Worm (Caenorhabditis elegans) whole organism, L4 larva: ENCODE measurements around the gene C04E7.5.

Experiments
- F26F4.8 ChIP-seq: fragments of 200-800 bp; sonication (Bioruptor generic); conservative IDR thresholded peaks from 2 replicates; pipeline ENCODE4 v1.3.6; 2022; ENCODE audit warnings: missing genetic modification characterization, missing compliant biosample characterization
- F37D6.2 ChIP-seq: sonication (generic microtip); optimal IDR thresholded peaks from 2 replicates; lab custom pipeline; 2016; ENCODE audit warnings: mild to moderate bottlenecking, missing genetic modification characterization, missing compliant biosample characterization
- F49E8.2 ChIP-seq: sonication (generic microtip); optimal IDR thresholded peaks from 2 replicates; lab custom pipeline; 2016; ENCODE audit warnings: missing compliant biosample characterization, mild to moderate bottlenecking, missing genetic modification characterization, borderline replicate concordance
- T20F7.1 ChIP-seq: fragments of 200-800 bp; sonication (Bioruptor generic); optimal IDR thresholded peaks from 2 replicates; lab custom pipeline; 2018; ENCODE audit warnings: mild to moderate bottlenecking, missing genetic modification characterization, missing compliant biosample characterization
- Y105C5A.15 ChIP-seq: fragments of 200-800 bp; sonication (Bioruptor generic); IDR thresholded peaks from 2 replicates; pipeline ENCODE4 v1.3.6; 2022; ENCODE audit warnings: missing genetic modification characterization, missing compliant biosample characterization
- ZK337.2 ChIP-seq: fragments of 200-800 bp; sonication (Bioruptor generic); IDR thresholded peaks from 2 replicates; pipeline ENCODE4 v1.3.6; 2022; ENCODE audit warnings: missing genetic modification reagents, missing genetic modification characterization, missing compliant biosample characterization
- aha-1 ChIP-seq: fragments of 150-350 bp; peaks from one replicate; lab custom pipeline; 2014; ENCODE audit warnings: missing biosample characterization, missing genetic modification characterization
- aly-2 ChIP-seq: sonication (generic microtip); optimal IDR thresholded peaks from 2 replicates; lab custom pipeline; 2018; ENCODE audit warnings: missing biosample characterization, missing genetic modification characterization
- ceh-20 ChIP-seq: fragments of 200-800 bp; sonication (Bioruptor generic); IDR thresholded peaks from 2 replicates; pipeline ENCODE4 v1.3.6; 2022; ENCODE audit warnings: missing genetic modification reagents, missing genetic modification characterization, missing compliant biosample characterization
- ceh-82 ChIP-seq: sonication (generic microtip); optimal IDR thresholded peaks from 2 replicates; lab custom pipeline; 2017; ENCODE audit warnings: missing biosample characterization, missing genetic modification characterization
- daf-16 ChIP-seq, 3 experiments: sonication (generic microtip); optimal IDR thresholded peaks; 2 replicates each; lab custom pipeline; 2016 to 2017; ENCODE audit warnings: missing genetic modification characterization in 3 of 3, missing genetic modification reagents in 3 of 3, mild to moderate bottlenecking in 2 of 3, missing compliant biosample characterization in 2 of 3, missing biosample characterization in 1 of 3, moderate library complexity in 1 of 3
- daf-8 ChIP-seq: fragments of 200-800 bp; sonication (Bioruptor generic); IDR thresholded peaks from 2 replicates; pipeline ENCODE4 v1.3.6; 2022; ENCODE audit warnings: missing genetic modification characterization, missing compliant biosample characterization
- dmd-6 ChIP-seq: fragments of 200-800 bp; sonication (Bioruptor generic); IDR thresholded peaks from 2 replicates; pipeline ENCODE4 v1.3.6; 2022; ENCODE audit warnings: missing genetic modification reagents, missing genetic modification characterization, missing compliant biosample characterization
- dmd-9 ChIP-seq: fragments of 200-800 bp; sonication (Bioruptor generic); IDR thresholded peaks from 2 replicates; pipeline ENCODE4 v1.3.6; 2022; ENCODE audit warnings: missing genetic modification reagents, missing genetic modification characterization, missing compliant biosample characterization
- dpl-1 ChIP-seq: fragments of 150-350 bp; optimal IDR thresholded peaks from 2 replicates; lab custom pipeline; 2014; ENCODE audit warnings: missing biosample characterization, missing genetic modification reagents, missing genetic modification characterization
- duxl-1 ChIP-seq: sonication (generic microtip); optimal IDR thresholded peaks from 2 replicates; lab custom pipeline; 2016; ENCODE audit warnings: mild to moderate bottlenecking, missing genetic modification characterization, moderate library complexity, missing compliant biosample characterization; ENCODE audit not compliant: poor library complexity
- dve-1 ChIP-seq: sonication (generic microtip); optimal IDR thresholded peaks from 2 replicates; lab custom pipeline; 2017; ENCODE audit warnings: antibody characterized with exemption, mild to moderate bottlenecking, missing genetic modification characterization, missing compliant biosample characterization; ENCODE audit not compliant: insufficient read depth
- egl-43 ChIP-seq: fragments of 200-800 bp; sonication (Bioruptor generic); IDR thresholded peaks from 2 replicates; pipeline ENCODE4 v1.3.6; 2022; ENCODE audit warnings: missing genetic modification reagents, missing genetic modification characterization, missing compliant biosample characterization
- fkh-10 ChIP-seq: fragments of 150-350 bp; optimal IDR thresholded peaks from 2 replicates; lab custom pipeline; 2014; ENCODE audit warnings: missing biosample characterization, missing genetic modification reagents, missing genetic modification characterization
- fos-1 ChIP-seq: fragments of 150-350 bp; optimal IDR thresholded peaks from 2 replicates; lab custom pipeline; 2014; ENCODE audit warnings: missing biosample characterization, missing genetic modification characterization
- gei-8 ChIP-seq: fragments of 200-800 bp; sonication (Bioruptor generic); optimal IDR thresholded peaks from 2 replicates; lab custom pipeline; 2018; ENCODE audit warnings: mild to moderate bottlenecking, missing genetic modification characterization, missing compliant biosample characterization
- hif-1 ChIP-seq, 2 experiments: sonication (generic microtip); optimal IDR thresholded peaks; 2 replicates each; lab custom pipeline; 2016 to 2017; ENCODE audit warnings: missing compliant biosample characterization in 2 of 2, missing genetic modification characterization in 2 of 2, missing genetic modification reagents in 2 of 2, missing genotype in 2 of 2, mild to moderate bottlenecking in 1 of 2
- hlh-11 ChIP-seq: fragments of 200-800 bp; sonication (Bioruptor generic); optimal IDR thresholded peaks from 2 replicates; lab custom pipeline; 2018; ENCODE audit warnings: mild to moderate bottlenecking, missing genetic modification characterization, missing compliant biosample characterization
- hlh-30 ChIP-seq: sonication (generic microtip); optimal IDR thresholded peaks from 2 replicates; lab custom pipeline; 2017; ENCODE audit warnings: antibody characterized with exemption, mild to moderate bottlenecking, missing genetic modification characterization, missing compliant biosample characterization; ENCODE audit not compliant: insufficient read depth
- hmg-1.1 ChIP-seq: fragments of 200-800 bp; sonication (Bioruptor generic); IDR thresholded peaks from 2 replicates; pipeline ENCODE4 v1.3.6; 2022; ENCODE audit warnings: missing genetic modification reagents, missing genetic modification characterization, missing compliant biosample characterization
- lin-1 ChIP-seq: fragments of 200-800 bp; sonication (Bioruptor generic); IDR thresholded peaks from 2 replicates; pipeline ENCODE4 v1.3.6; 2022; ENCODE audit warnings: missing genetic modification reagents, missing genetic modification characterization, missing compliant biosample characterization
- lin-38 ChIP-seq: fragments of 200-800 bp; sonication (Bioruptor generic); IDR thresholded peaks from 2 replicates; pipeline ENCODE4 v1.3.6; 2022; ENCODE audit warnings: missing genetic modification reagents, missing genetic modification characterization, missing compliant biosample characterization
- lsy-2 ChIP-seq, 2 experiments: fragments of 150-350 bp in 1 of 2; sonication (generic microtip) in 1 of 2; optimal IDR thresholded peaks; 2 replicates each; lab custom pipeline; 2014 to 2017; ENCODE audit warnings: missing biosample characterization in 2 of 2, missing genetic modification characterization in 2 of 2
- madf-9 ChIP-seq: fragments of 200-800 bp; sonication (Bioruptor generic); conservative IDR thresholded peaks from 2 replicates; pipeline ENCODE4 v1.3.6; 2022; ENCODE audit warnings: missing genetic modification reagents, missing genetic modification characterization, missing compliant biosample characterization
- mdl-1 ChIP-seq, 2 experiments: fragments of 150-350 bp in 1 of 2; sonication (generic microtip) in 1 of 2; optimal IDR thresholded peaks; 2 replicates each; lab custom pipeline; 2014 to 2017; ENCODE audit warnings: missing biosample characterization in 2 of 2, missing genetic modification characterization in 2 of 2
- mep-1 ChIP-seq: fragments of 150-350 bp; sonication (generic microtip); optimal IDR thresholded peaks from 3 replicates; lab custom pipeline; 2014; ENCODE audit warnings: missing biosample characterization, missing genetic modification characterization
- nhr-11 ChIP-seq: fragments of 150-350 bp; optimal IDR thresholded peaks from 2 replicates; lab custom pipeline; 2014; ENCODE audit warnings: missing biosample characterization, missing genetic modification characterization
- nhr-237 ChIP-seq: sonication (generic microtip); optimal IDR thresholded peaks from 2 replicates; lab custom pipeline; 2017; ENCODE audit warnings: missing biosample characterization, missing genetic modification characterization
- nhr-28 ChIP-seq: fragments of 150-350 bp; optimal IDR thresholded peaks from 2 replicates; lab custom pipeline; 2014; ENCODE audit warnings: missing biosample characterization, missing genetic modification characterization
- php-3 ChIP-seq: fragments of 200-800 bp; sonication (Bioruptor generic); IDR thresholded peaks from 2 replicates; pipeline ENCODE4 v1.3.6; 2022; ENCODE audit warnings: missing genetic modification reagents, missing genetic modification characterization, missing compliant biosample characterization
- rbr-2 ChIP-seq: sonication (generic microtip); optimal IDR thresholded peaks from 2 replicates; lab custom pipeline; 2016; ENCODE audit warnings: missing genotype, missing genetic modification characterization, missing compliant biosample characterization
- sdz-12 ChIP-seq: fragments of 200-800 bp; sonication (Bioruptor generic); optimal IDR thresholded peaks from 2 replicates; lab custom pipeline; 2018; ENCODE audit warnings: mild to moderate bottlenecking, missing genetic modification characterization, missing compliant biosample characterization
- set-16 ChIP-seq: fragments of 200-800 bp; sonication (Bioruptor generic); IDR thresholded peaks from 2 replicates; pipeline ENCODE4 v1.3.6; 2022; ENCODE audit warnings: missing genetic modification reagents, missing genetic modification characterization, missing compliant biosample characterization
- tag-97 ChIP-seq: fragments of 200-800 bp; sonication (Bioruptor generic); IDR thresholded peaks from 2 replicates; pipeline ENCODE4 v1.3.6; 2022; ENCODE audit warnings: missing genetic modification characterization, missing compliant biosample characterization
- unc-62 ChIP-seq, 3 experiments: fragments of 150-350 bp in 1 of 3; sonication (generic microtip); optimal IDR thresholded peaks in 2 of 3; peaks in 1 of 3; 1 replicate in 1 of 3; 2 replicates in 2 of 3; lab custom pipeline; 2014 to 2017; ENCODE audit warnings: missing biosample characterization in 3 of 3, missing genetic modification characterization in 3 of 3, missing genetic modification reagents in 3 of 3, missing genotype in 1 of 3
- vab-7 ChIP-seq: fragments of 200-800 bp; sonication (Bioruptor generic); IDR thresholded peaks from 2 replicates; pipeline ENCODE4 v1.3.6; 2022; ENCODE audit warnings: missing genetic modification reagents, missing genetic modification characterization, missing compliant biosample characterization
- zip-11 ChIP-seq: fragments of 200-800 bp; sonication (Bioruptor generic); IDR thresholded peaks from 2 replicates; pipeline ENCODE4 v1.3.6; 2022; ENCODE audit warnings: missing genetic modification characterization, missing compliant biosample characterization

Gene C04E7.5

DNA sequence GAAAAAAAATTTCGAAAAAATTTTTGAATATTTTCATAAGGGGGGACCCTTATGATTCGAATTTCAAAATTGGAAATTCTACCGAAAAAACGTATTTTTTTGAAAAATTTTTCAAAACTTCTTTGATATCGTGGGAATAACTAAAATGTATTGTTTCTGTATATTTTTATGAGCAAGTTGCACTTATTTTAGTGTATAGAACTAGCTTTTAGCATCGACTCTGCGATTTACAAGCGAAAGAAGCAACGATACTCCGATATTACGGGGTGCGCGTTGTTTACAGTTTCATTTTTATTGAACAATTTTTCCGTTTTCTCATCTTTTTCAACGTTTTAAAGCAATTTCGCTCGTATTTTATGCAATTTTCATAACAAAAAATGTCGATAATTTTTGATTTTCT is 38.4 kb upstream of the C04E7.5 start, which contains the start of gene M02E1.3:
Gene M02E1.3 (plus strand): TSS at position 301 of the 400 bp plus-strand sequence.
- peak; percentile 54 for TF ChIP-seq T20F7.1 (GFP tag; lab: Kevin White, UChicago)

DNA sequence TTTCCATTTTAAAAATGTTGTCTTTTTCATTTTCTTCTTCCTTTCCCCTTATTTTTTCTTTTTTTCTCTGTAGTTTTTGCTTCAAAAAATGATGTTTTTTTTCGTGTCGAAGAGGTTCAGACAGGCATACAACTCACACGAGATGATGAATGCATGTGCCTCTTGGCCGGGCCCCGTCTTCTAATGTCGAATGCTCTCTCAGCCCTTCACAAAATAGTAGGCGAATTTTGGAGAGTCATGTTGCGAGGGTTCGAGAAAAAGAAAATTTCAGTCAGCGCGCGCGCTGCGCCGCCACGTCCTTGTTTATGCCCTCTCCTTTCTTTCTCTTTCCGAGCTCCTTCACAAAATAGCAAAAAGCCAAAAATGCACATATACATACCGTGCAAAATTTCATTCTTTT is 36.6 kb upstream of the C04E7.5 start:
- TF ChIP-seq hmg-1.1 (GFP tag; lab: Robert Waterston, UW) (peak; percentile 81), lin-38 (GFP tag; lab: Robert Waterston, UW) (peak; percentile 39; the same call in 1 of the 2 replicates), dve-1 (tag; lab: Kevin White, UChicago) (peak; percentile 59), aha-1 (tag; lab: Kevin White, UChicago) (peak; percentile 84), T20F7.1 (GFP tag; lab: Kevin White, UChicago) (peak; percentile 35), zip-11 (GFP tag; lab: Robert Waterston, UW) (no peak), hlh-11 (peak; percentile 68), lsy-2 (tag; optimal IDR thresholded peaks at IDR 0.05; lab: Kevin White, UChicago) (peak; percentile 35 to 77), ceh-82 (tag; lab: Kevin White, UChicago) (no peak), set-16 (GFP tag; lab: Robert Waterston, UW) (peak; percentile 33; the same call in 1 of the 2 replicates), dmd-6 (GFP tag; lab: Robert Waterston, UW) (peak; percentile 32), lin-1 (GFP tag; lab: Robert Waterston, UW) (peak; percentile 28; the same call in 1 of the 2 replicates), mep-1 (tag; lab: Kevin White, UChicago) (peak; percentile 79), egl-43 (GFP tag; lab: Robert Waterston, UW) (peak; percentile 49; the same call in 1 of the 2 replicates), mdl-1 (tag; optimal IDR thresholded peaks at IDR 0.05; lab: Kevin White, UChicago) (peak; percentile 90 to 97), dmd-9 (GFP tag; lab: Robert Waterston, UW) (0 out of 2 replicates have a peak, but pooled peaks have one; percentile 39), F37D6.2 (tag; lab: Kevin White, UChicago) (peak; percentile 9), ceh-20 (GFP tag; lab: Robert Waterston, UW) (0 out of 2 replicates have a peak, but pooled peaks have one; percentile 43), fkh-10 (peak; percentile 87), daf-16 (GFP tag; optimal IDR thresholded peaks at IDR 0.05; lab: Kevin White, UChicago) (peak in 1 of 2 experiments; percentile 17), daf-16 (tag; optimal IDR thresholded peaks at IDR 0.05; lab: Kevin White, UChicago) (peak; percentile 62), rbr-2 (tag; lab: Kevin White, UChicago) (peak; percentile 61), nhr-11 (tag; lab: Kevin White, UChicago) (peak; percentile 76), hlh-30 (tag; lab: Kevin White, UChicago) (peak; percentile 95), dpl-1 (GFP tag; lab: Kevin White, UChicago) (peak; percentile 32), vab-7 (GFP tag; lab: Robert Waterston, UW) (no peak), F49E8.2 (tag; lab: Kevin White, UChicago) (no peak), hif-1 (tag; optimal IDR thresholded peaks at IDR 0.05; lab: Kevin White, UChicago) (peak in 1 of 2 experiments; percentile 75), F26F4.8 (GFP tag; lab: Robert Waterston, UW) (no peak), nhr-28 (tag; lab: Kevin White, UChicago) (peak; percentile 6), nhr-237 (tag; lab: Kevin White, UChicago) (no peak)

DNA sequence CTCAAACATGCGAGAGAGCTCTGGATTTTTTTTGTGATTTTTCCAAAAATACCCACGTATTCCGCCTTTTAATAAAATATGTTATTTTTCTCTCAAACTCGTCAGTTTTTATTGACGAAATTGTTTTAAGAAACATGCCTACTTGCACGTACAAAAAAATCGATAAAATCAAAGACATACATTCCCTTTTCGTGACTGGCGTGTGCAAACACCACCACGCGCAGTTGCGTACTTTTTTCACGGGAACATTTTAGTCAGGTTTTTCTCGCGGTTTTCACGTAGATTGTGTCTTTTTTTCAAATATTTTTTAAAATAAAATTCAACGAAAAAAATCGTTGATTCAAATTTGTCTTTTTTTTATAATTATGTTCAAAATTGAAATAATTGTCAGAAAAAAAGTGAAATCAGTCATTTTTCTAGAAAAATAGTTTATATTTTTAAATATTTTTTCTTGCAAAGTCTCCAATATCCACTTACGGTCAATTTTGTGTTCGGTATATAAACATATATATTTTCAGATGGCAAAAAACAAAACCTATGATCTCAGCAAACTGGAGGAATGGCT is 34.9 kb upstream of the C04E7.5 start, which contains the start of gene M02E1.1:
Gene M02E1.1 (plus strand): TSS at position 515 of the 565 bp plus-strand sequence.
- TF ChIP-seq php-3 (GFP tag; lab: Robert Waterston, UW), result no peak
- TF ChIP-seq daf-8 (GFP tag; lab: Robert Waterston, UW), result no peak
- no peak for TF ChIP-seq duxl-1 (tag; lab: Kevin White, UChicago)
- TF ChIP-seq ZK337.2 (GFP tag; lab: Robert Waterston, UW), result no peak
- TF ChIP-seq sdz-12, result no peak
- TF ChIP-seq aly-2 (tag; lab: Kevin White, UChicago), result no peak
- no peak for TF ChIP-seq ceh-20 (GFP tag; lab: Robert Waterston, UW)
- TF ChIP-seq hlh-11, result peak; percentile 36
- no peak for TF ChIP-seq vab-7 (GFP tag; lab: Robert Waterston, UW)
- TF ChIP-seq tag-97 (GFP tag; lab: Robert Waterston, UW), result no peak
- peak; percentile 19 for TF ChIP-seq nhr-28 (tag; lab: Kevin White, UChicago)
- TF ChIP-seq daf-16 (GFP tag; optimal IDR thresholded peaks at IDR 0.05; lab: Kevin White, UChicago), result no peak
- TF ChIP-seq daf-16 (tag; optimal IDR thresholded peaks at IDR 0.05; lab: Kevin White, UChicago), result peak; percentile 19
- TF ChIP-seq gei-8 (GFP tag; lab: Kevin White, UChicago), result no peak
- no peak for TF ChIP-seq fos-1 (tag; lab: Kevin White, UChicago)
- no peak for TF ChIP-seq unc-62 (GFP tag; optimal IDR thresholded peaks at IDR 0.05 in 1 of 2; lab: Kevin White, UChicago)
- TF ChIP-seq unc-62 (tag; optimal IDR thresholded peaks at IDR 0.05; lab: Kevin White, UChicago), result no peak
- no peak for TF ChIP-seq madf-9
- no peak for TF ChIP-seq mdl-1 (tag; optimal IDR thresholded peaks at IDR 0.05; lab: Kevin White, UChicago)
- TF ChIP-seq Y105C5A.15 (GFP tag; lab: Robert Waterston, UW), result no peak
- TF ChIP-seq dmd-6 (GFP tag; lab: Robert Waterston, UW), result 0 out of 2 replicates have a peak, but pooled peaks have one; percentile 17
- TF ChIP-seq T20F7.1 (GFP tag; lab: Kevin White, UChicago), result peak; percentile 58
- peak in 1 of 2 experiments; percentile 47 for TF ChIP-seq lsy-2 (tag; optimal IDR thresholded peaks at IDR 0.05; lab: Kevin White, UChicago)
- TF ChIP-seq dpl-1 (GFP tag; lab: Kevin White, UChicago), result peak; percentile 7
